Worm (Caenorhabditis elegans): ENCODE results near the gene elli-1.
A peak's percentile ranks its signal among the peaks of the same experiment; 100 is the strongest.

elli-1 gene

DNA sequence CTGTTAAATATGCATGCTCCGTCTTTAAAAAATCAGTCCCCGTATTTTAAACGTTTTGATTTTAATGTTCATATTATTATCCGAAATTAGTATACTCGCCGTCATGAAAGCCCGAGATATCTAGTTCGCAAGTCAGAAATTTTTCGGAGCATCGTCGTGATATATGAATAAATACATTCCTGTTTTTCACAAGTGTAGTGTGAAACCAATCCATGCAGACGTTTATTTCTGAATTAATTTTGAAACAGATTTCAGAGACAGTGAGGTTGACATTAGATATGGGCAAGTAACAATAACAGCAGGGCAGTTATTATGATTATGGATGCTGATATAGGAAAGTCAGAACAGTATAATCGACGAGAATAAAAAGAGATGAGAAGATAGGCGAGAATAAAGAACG lies 2.1 kb downstream of the elli-1 start:
- no peak for TF ChIP-seq T22C8.4 (GFP tag; IDR thresholded peaks at IDR 0.05)

ce11 chrIV:8748967-8749366 lies 5.7 kb downstream of the elli-1 start:
- no peak for TF ChIP-seq flt-1 (GFP tag; IDR thresholded peaks at IDR 0.05)
- TF ChIP-seq ztf-29 (GFP tag; IDR thresholded peaks at IDR 0.05) = no peak
- TF ChIP-seq cog-1 (tag; optimal IDR thresholded peaks at IDR 0.05) = no peak
- no peak for TF ChIP-seq T22C8.4 (GFP tag; IDR thresholded peaks at IDR 0.05)
- no peak for TF ChIP-seq med-1 (GFP tag; optimal IDR thresholded peaks at IDR 0.05; ENCODE audit: insufficient read depth)
- no peak for TF ChIP-seq tab-1 (GFP tag; IDR thresholded peaks at IDR 0.05)
- TF ChIP-seq ref-1 (GFP tag; conservative IDR thresholded peaks at IDR 0.05) = no peak
- TF ChIP-seq ztf-23 (GFP tag; IDR thresholded peaks at IDR 0.05) = no peak
- no peak for TF ChIP-seq klf-2 (GFP tag; conservative IDR thresholded peaks at IDR 0.05)

DNA sequence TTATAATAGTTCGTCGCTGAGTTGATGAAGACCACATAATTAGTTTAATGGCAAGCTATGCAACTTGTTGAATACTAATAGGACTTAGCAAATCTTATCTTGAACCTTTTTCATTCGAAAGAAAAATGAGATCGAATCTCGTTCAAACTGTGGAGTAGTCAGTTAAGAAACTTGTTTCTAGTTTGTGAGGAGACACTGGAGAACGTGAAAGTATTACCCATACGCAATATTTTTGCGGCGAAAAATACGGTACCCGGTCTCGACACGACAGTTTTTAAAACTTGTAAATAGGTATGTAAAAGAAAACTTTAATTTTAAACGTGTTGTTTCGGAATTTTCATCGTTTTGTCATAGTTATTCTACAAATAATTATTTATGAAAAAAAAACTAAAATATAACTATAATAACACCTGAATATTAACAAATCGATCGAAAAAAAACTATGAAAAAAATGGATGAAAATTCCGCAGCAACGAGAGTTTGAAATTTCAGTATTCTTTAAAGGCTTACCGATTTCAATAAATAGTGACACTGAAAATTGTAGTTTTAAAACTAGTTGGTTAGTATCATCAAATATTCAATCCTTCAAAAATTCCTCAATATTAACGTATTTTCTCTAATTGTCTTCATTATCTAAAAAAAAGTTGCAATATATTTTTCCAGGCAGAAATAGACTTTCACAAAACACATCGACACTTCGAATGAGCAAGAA lies 8.9 kb downstream of the elli-1 start, which contains the start of the genes F20C5.7 and parg-1:
Gene F20C5.7, minus strand, starts transcription at position 101 of the 712 bp plus-strand sequence.
Gene parg-1, plus strand, starts transcription at position 662 of the 712 bp plus-strand sequence.
- TF ChIP-seq cog-1 (tag; optimal IDR thresholded peaks at IDR 0.05) = no peak
- no peak for TF ChIP-seq ztf-23 (GFP tag; IDR thresholded peaks at IDR 0.05)
- no peak for TF ChIP-seq ref-1 (GFP tag; conservative IDR thresholded peaks at IDR 0.05)
- no peak for TF ChIP-seq T22C8.4 (GFP tag; IDR thresholded peaks at IDR 0.05)
- no peak for TF ChIP-seq ztf-29 (GFP tag; IDR thresholded peaks at IDR 0.05)
- TF ChIP-seq med-1 (GFP tag; optimal IDR thresholded peaks at IDR 0.05; ENCODE audit: insufficient read depth) = no peak
- TF ChIP-seq flt-1 (GFP tag; IDR thresholded peaks at IDR 0.05) = no peak
- TF ChIP-seq klf-2 (GFP tag; conservative IDR thresholded peaks at IDR 0.05) = no peak
- no peak for TF ChIP-seq tab-1 (GFP tag; IDR thresholded peaks at IDR 0.05)

- TF ChIP-seq T22C8.4 (GFP tag; IDR thresholded peaks at IDR 0.05) = 0 out of 2 replicates have a peak, but pooled peaks have one; percentile 34
- no peak for TF ChIP-seq cog-1 (tag; optimal IDR thresholded peaks at IDR 0.05)
- no peak for TF ChIP-seq klf-2 (GFP tag; conservative IDR thresholded peaks at IDR 0.05)
These were observed 10.8 kb downstream of the elli-1 start, which contains the start of gene F21D5.7 for ce11 chrIV:8743654-8744332. Gene F21D5.7 (minus strand): TSS chrIV:8743704.

ce11 chrIV:8740952-8741438 lies 13.6 kb downstream of the elli-1 start, which contains the start of gene F21D5.6:
Gene F21D5.6 (minus strand): TSS chrIV:8741388.
- TF ChIP-seq cog-1 (tag; optimal IDR thresholded peaks at IDR 0.05) = no peak
- no peak for TF ChIP-seq T22C8.4 (GFP tag; IDR thresholded peaks at IDR 0.05)
- TF ChIP-seq flt-1 (GFP tag; IDR thresholded peaks at IDR 0.05) = 0 out of 2 replicates have a peak, but pooled peaks have one; percentile 33
- no peak for TF ChIP-seq tab-1 (GFP tag; IDR thresholded peaks at IDR 0.05)

DNA sequence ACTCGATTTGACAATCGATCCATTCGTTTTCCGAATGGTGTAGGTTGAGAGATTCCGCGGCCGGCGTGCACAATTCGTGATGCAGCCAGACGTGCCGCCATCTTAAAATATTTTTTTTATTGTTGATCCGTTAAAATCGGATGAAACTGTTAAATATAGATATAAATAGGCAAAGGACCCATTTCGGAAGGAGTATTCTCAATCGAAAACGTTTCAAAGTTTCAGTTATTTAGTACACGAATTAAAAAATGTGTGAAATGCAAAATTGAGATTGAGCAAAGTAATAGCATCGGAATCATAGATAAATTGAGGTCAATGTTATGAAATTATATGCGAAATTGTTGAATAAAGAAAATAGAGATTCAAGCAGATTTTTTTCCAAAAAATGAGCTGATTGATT lies 14.7 kb downstream of the elli-1 start, which contains the start of gene mrps-33:
Gene mrps-33, minus strand, starts transcription at position 101 of the 400 bp plus-strand sequence.
- TF ChIP-seq flt-1 (GFP tag; IDR thresholded peaks at IDR 0.05) = no peak
- no peak for TF ChIP-seq ref-1 (GFP tag; conservative IDR thresholded peaks at IDR 0.05)
- TF ChIP-seq cog-1 (tag; optimal IDR thresholded peaks at IDR 0.05) = no peak
- TF ChIP-seq tab-1 (GFP tag; IDR thresholded peaks at IDR 0.05) = no peak
- TF ChIP-seq T22C8.4 (GFP tag; IDR thresholded peaks at IDR 0.05) = no peak
- TF ChIP-seq med-1 (GFP tag; optimal IDR thresholded peaks at IDR 0.05; ENCODE audit: insufficient read depth) = no peak
- TF ChIP-seq klf-2 (GFP tag; conservative IDR thresholded peaks at IDR 0.05) = no peak

DNA sequence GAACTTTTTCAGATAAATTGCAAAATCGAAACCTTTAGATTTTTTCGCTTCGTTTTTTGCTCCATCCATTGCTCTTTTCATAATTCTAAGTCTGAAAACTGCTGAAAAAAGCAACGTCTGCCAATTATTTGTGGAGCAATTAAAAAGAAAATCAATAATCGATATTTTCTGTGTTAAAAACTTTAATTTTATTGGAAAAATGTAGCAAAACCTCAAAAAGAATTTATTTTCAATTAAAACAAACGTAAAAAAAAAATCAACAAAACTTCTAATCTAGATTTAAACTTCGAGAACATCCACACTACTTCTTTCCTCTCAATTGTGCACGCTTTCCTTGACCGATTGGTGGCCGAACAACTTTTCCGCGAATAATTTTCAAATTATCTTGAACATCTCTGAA lies 15.3 kb downstream of the elli-1 start, which contains the start of gene F21D5.5:
Gene F21D5.5, minus strand, starts transcription at position 101 of the 400 bp plus-strand sequence.
- TF ChIP-seq cog-1 (tag; optimal IDR thresholded peaks at IDR 0.05) (no peak), ref-1 (GFP tag; conservative IDR thresholded peaks at IDR 0.05) (no peak), ztf-29 (GFP tag; IDR thresholded peaks at IDR 0.05) (no peak), T22C8.4 (GFP tag; IDR thresholded peaks at IDR 0.05) (no peak), klf-2 (GFP tag; conservative IDR thresholded peaks at IDR 0.05) (no peak), flt-1 (GFP tag; IDR thresholded peaks at IDR 0.05) (no peak), tab-1 (GFP tag; IDR thresholded peaks at IDR 0.05) (no peak), med-1 (GFP tag; optimal IDR thresholded peaks at IDR 0.05; ENCODE audit: insufficient read depth) (no peak), ztf-23 (GFP tag; IDR thresholded peaks at IDR 0.05) (no peak)

DNA sequence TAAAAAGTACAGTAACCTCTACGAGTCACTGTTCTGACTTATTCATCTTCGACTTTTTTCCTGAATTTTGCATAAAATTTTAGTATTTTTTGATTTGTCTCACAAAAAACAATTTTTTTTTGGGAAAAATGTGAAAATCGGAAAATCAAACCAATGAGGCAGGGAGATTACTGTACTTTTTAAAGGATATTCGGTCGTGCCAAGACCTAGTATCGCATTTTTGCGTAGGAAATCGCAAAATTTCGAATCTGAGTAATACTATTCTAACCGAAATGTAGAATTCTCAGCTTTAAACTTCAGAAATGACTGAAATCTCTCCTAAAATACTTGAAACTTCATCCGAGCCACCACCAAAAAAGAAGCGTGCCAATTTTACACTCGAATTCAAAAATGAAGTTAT lies 16.8 kb downstream of the elli-1 start, which contains the start of gene F21D5.4:
Gene F21D5.4, plus strand, starts transcription at position 301 of the 400 bp plus-strand sequence.
- TF ChIP-seq ztf-23 (GFP tag; IDR thresholded peaks at IDR 0.05) = no peak
- TF ChIP-seq cog-1 (tag; optimal IDR thresholded peaks at IDR 0.05) = no peak
- TF ChIP-seq ztf-29 (GFP tag; IDR thresholded peaks at IDR 0.05) = no peak
- no peak for TF ChIP-seq tab-1 (GFP tag; IDR thresholded peaks at IDR 0.05)
- TF ChIP-seq klf-2 (GFP tag; conservative IDR thresholded peaks at IDR 0.05) = no peak
- TF ChIP-seq flt-1 (GFP tag; IDR thresholded peaks at IDR 0.05) = no peak
- no peak for TF ChIP-seq T22C8.4 (GFP tag; IDR thresholded peaks at IDR 0.05)
- TF ChIP-seq ref-1 (GFP tag; conservative IDR thresholded peaks at IDR 0.05) = no peak
- no peak for TF ChIP-seq med-1 (GFP tag; optimal IDR thresholded peaks at IDR 0.05; ENCODE audit: insufficient read depth)

DNA sequence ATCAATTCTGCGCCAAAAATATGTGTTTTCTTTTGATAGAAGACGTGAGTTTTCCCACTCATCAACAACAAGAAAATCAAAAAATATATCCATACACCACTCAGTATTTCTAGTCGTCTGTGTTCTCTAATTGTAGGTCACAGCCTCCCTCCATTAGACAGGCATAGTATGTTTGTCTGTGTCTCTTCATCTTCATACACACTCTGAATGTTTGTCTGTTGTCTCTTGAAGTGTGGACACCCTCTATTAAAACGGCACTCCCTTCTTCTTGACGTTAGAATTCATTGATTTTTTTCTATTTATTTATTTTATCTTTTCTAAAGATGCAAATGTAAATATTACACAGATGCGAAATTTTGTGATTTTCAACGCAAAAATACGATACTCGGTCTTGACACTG lies 17.3 kb downstream of the elli-1 start:
- TF ChIP-seq ref-1 (GFP tag; conservative IDR thresholded peaks at IDR 0.05) (no peak), T22C8.4 (GFP tag; IDR thresholded peaks at IDR 0.05) (no peak), klf-2 (GFP tag; conservative IDR thresholded peaks at IDR 0.05) (no peak), cog-1 (tag; optimal IDR thresholded peaks at IDR 0.05) (no peak), flt-1 (GFP tag; IDR thresholded peaks at IDR 0.05) (no peak), ztf-23 (GFP tag; IDR thresholded peaks at IDR 0.05) (no peak), ztf-29 (GFP tag; IDR thresholded peaks at IDR 0.05) (no peak), med-1 (GFP tag; optimal IDR thresholded peaks at IDR 0.05; ENCODE audit: insufficient read depth) (no peak), tab-1 (GFP tag; IDR thresholded peaks at IDR 0.05) (no peak)
